In genomic region chrV:4823683-4824391, ce11 we compare ENCODE assay signal across 2 worm cellular contexts.
A peak's percentile ranks its signal among the peaks of the same experiment; 100 is the strongest.
TF ChIP-seq lines count a peak whose summit lies in the region.

No protein-coding gene starts in this region.

TF ChIP-seq in whole organism, L2 larva, 48 proteins besides CTCF, POLR2A, EP300 and RAD21 (continued from another document):
- TF ChIP-seq mdl-1 (tag; optimal IDR thresholded peaks at IDR 0.05; lab: Kevin White, UChicago) (no peak), ama-1 (optimal IDR thresholded peaks at IDR 0.05; lab: Kevin White, UChicago) (peak; percentile 54)
TF ChIP-seq in whole organism, L2 larva: peak in this region for 12.

TF ChIP-seq in whole organism, L4 larva, 104 proteins besides CTCF, POLR2A, EP300 and RAD21 (continued from another document):
- TF ChIP-seq F37D6.2 (tag; optimal IDR thresholded peaks at IDR 0.05; lab: Kevin White, UChicago) = no peak
- no peak for TF ChIP-seq zip-2 (tag; optimal IDR thresholded peaks at IDR 0.05; lab: Kevin White, UChicago)
- peak; percentile 48 for TF ChIP-seq duxl-1 (tag; optimal IDR thresholded peaks at IDR 0.05; lab: Kevin White, UChicago; ENCODE audit: poor library complexity)
- TF ChIP-seq dpl-1 (GFP tag; optimal IDR thresholded peaks at IDR 0.05; lab: Kevin White, UChicago) = peak; percentile 3
- TF ChIP-seq T20F7.1 (GFP tag; optimal IDR thresholded peaks at IDR 0.05; lab: Kevin White, UChicago) = peak; percentile 77
- TF ChIP-seq egl-43 (GFP tag; IDR thresholded peaks at IDR 0.05; lab: Robert Waterston, UW) = no peak
- TF ChIP-seq Y5F2A.4 (GFP tag; optimal IDR thresholded peaks at IDR 0.05; lab: Kevin White, UChicago) = no peak
- TF ChIP-seq mxl-3 (GFP tag; optimal IDR thresholded peaks at IDR 0.05; lab: Kevin White, UChicago) = peak; percentile 18
- 0 out of 2 replicates have a peak, but pooled peaks have one; percentile 6 for TF ChIP-seq zip-11 (GFP tag; IDR thresholded peaks at IDR 0.05; lab: Robert Waterston, UW)
- no peak for TF ChIP-seq zfp-2 (tag; optimal IDR thresholded peaks at IDR 0.05; lab: Kevin White, UChicago)
- no peak for TF ChIP-seq egl-27 (tag; optimal IDR thresholded peaks at IDR 0.05; lab: Kevin White, UChicago)
- TF ChIP-seq mep-1 (tag; optimal IDR thresholded peaks at IDR 0.05; lab: Kevin White, UChicago) = peak; percentile 80
- 0 out of 2 replicates have a peak, but pooled peaks have one; percentile 50 for TF ChIP-seq Y75B8A.6 (GFP tag; IDR thresholded peaks at IDR 0.05; lab: Robert Waterston, UW)
